ENCODE assay signal across 5 worm cellular contexts in the genomic region with DNA sequence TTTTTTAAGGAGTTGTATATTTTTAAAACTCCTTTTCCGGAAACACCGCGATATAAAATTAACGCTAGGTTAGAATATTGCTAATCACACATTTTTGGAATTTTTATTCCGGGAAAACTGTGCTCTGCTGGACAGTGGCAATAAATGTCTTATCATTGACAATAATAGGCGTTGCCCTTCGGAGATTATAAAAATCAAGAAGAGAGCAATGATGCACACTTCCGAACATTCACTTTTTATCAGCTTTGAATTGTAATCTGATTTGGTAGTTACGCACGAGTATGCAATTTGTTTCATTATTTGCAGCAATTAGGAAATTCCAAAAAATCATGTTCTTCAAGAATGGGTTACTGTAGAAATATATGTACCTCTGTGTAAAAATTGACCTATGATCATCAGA.
TF ChIP-seq lines count a peak whose summit lies in the region.

No protein-coding gene starts in this region.

TF ChIP-seq in whole organism, L1 larva, 84 proteins besides CTCF, POLR2A, EP300 and RAD21:
- TF ChIP-seq elt-2 (tag; optimal IDR thresholded peaks at IDR 0.05; lab: Kevin White, UChicago) (peak; percentile 69), efl-1 (optimal IDR thresholded peaks at IDR 0.05; lab: Kevin White, UChicago) (no peak), efl-1 (GFP tag; optimal IDR thresholded peaks at IDR 0.05 in 1 of 2; lab: Kevin White, UChicago) (peak in 1 of 2 experiments; percentile 21), swsn-7 (tag; optimal IDR thresholded peaks at IDR 0.05; lab: Kevin White, UChicago) (no peak)

TF ChIP-seq in whole organism, L2 larva, 48 proteins besides CTCF, POLR2A, EP300 and RAD21:
- TF ChIP-seq ztf-11 (tag; optimal IDR thresholded peaks at IDR 0.05; lab: Kevin White, UChicago): no peak
- peak; percentile 38 for TF ChIP-seq sma-9 (GFP tag; optimal IDR thresholded peaks at IDR 0.05; lab: Kevin White, UChicago)
- no peak for TF ChIP-seq sma-9 (tag; optimal IDR thresholded peaks at IDR 0.05; lab: Kevin White, UChicago)
- peak; percentile 85 for TF ChIP-seq fos-1 (tag; optimal IDR thresholded peaks at IDR 0.05; lab: Kevin White, UChicago)
- no peak for TF ChIP-seq nhr-10 (tag; optimal IDR thresholded peaks at IDR 0.05; lab: Kevin White, UChicago)
- TF ChIP-seq blmp-1 (tag; optimal IDR thresholded peaks at IDR 0.05; lab: Kevin White, UChicago; ENCODE audit: insufficient read depth): no peak
- TF ChIP-seq F13H6.1 (tag; optimal IDR thresholded peaks at IDR 0.05; lab: Kevin White, UChicago): no peak

TF ChIP-seq in whole organism, L3 larva, 47 proteins besides CTCF, POLR2A, EP300 and RAD21:
- TF ChIP-seq lin-39 (tag; optimal IDR thresholded peaks at IDR 0.05; lab: Kevin White, UChicago) (no peak), elt-2 (tag; optimal IDR thresholded peaks at IDR 0.05; lab: Kevin White, UChicago) (peak; percentile 88), pha-4 (tag; optimal IDR thresholded peaks at IDR 0.05; lab: Kevin White, UChicago) (no peak), fkh-2 (tag; optimal IDR thresholded peaks at IDR 0.05; lab: Kevin White, UChicago) (no peak), nhr-23 (tag; optimal IDR thresholded peaks at IDR 0.05; lab: Kevin White, UChicago) (no peak), nhr-237 (tag; optimal IDR thresholded peaks at IDR 0.05; lab: Kevin White, UChicago) (no peak), ceh-28 (tag; optimal IDR thresholded peaks at IDR 0.05; lab: Kevin White, UChicago) (no peak), unc-39 (tag; optimal IDR thresholded peaks at IDR 0.05; lab: Kevin White, UChicago) (no peak), nhr-11 (tag; optimal IDR thresholded peaks at IDR 0.05; lab: Kevin White, UChicago) (no peak), nhr-25 (tag; optimal IDR thresholded peaks at IDR 0.05; lab: Kevin White, UChicago) (no peak), jun-1 (tag; optimal IDR thresholded peaks at IDR 0.05; lab: Kevin White, UChicago) (peak; percentile 79), pqm-1 (tag; optimal IDR thresholded peaks at IDR 0.05; lab: Kevin White, UChicago) (peak; percentile 65), ztf-4 (tag; optimal IDR thresholded peaks at IDR 0.05; lab: Kevin White, UChicago) (no peak), ztf-11 (tag; optimal IDR thresholded peaks at IDR 0.05; lab: Kevin White, UChicago) (no peak), elt-1 (tag; optimal IDR thresholded peaks at IDR 0.05; lab: Kevin White, UChicago) (no peak), unc-62 (GFP tag; optimal IDR thresholded peaks at IDR 0.05; lab: Kevin White, UChicago) (no peak)

TF ChIP-seq in whole organism, L4 larva, 104 proteins besides CTCF, POLR2A, EP300 and RAD21 (continues in another document):
- TF ChIP-seq snpc-4 (tag; optimal IDR thresholded peaks at IDR 0.05; lab: Kevin White, UChicago) (no peak), dmd-6 (GFP tag; IDR thresholded peaks at IDR 0.05; lab: Robert Waterston, UW) (peak; percentile 62; the same call in 1 of the 2 replicates), ceh-44 (GFP tag; IDR thresholded peaks at IDR 0.05; lab: Robert Waterston, UW) (no peak), mes-2 (tag; optimal IDR thresholded peaks at IDR 0.05; lab: Kevin White, UChicago; ENCODE audit: poor library complexity, severe bottlenecking) (no peak), ceh-20 (GFP tag; IDR thresholded peaks at IDR 0.05; lab: Robert Waterston, UW) (no peak), dmd-8 (GFP tag; IDR thresholded peaks at IDR 0.05; lab: Robert Waterston, UW) (no peak), T20F7.1 (GFP tag; optimal IDR thresholded peaks at IDR 0.05; lab: Kevin White, UChicago) (no peak), mdl-1 (tag; optimal IDR thresholded peaks at IDR 0.05; lab: Kevin White, UChicago) (no peak), hmg-1.1 (GFP tag; IDR thresholded peaks at IDR 0.05; lab: Robert Waterston, UW) (no peak), zip-11 (GFP tag; IDR thresholded peaks at IDR 0.05; lab: Robert Waterston, UW) (no peak), tag-97 (GFP tag; IDR thresholded peaks at IDR 0.05; lab: Robert Waterston, UW) (no peak), daf-16 (GFP tag; optimal IDR thresholded peaks at IDR 0.05; lab: Kevin White, UChicago) (no peak), daf-16 (tag; optimal IDR thresholded peaks at IDR 0.05; lab: Kevin White, UChicago) (peak; percentile 46), vab-7 (GFP tag; IDR thresholded peaks at IDR 0.05; lab: Robert Waterston, UW) (no peak), pqm-1 (tag; optimal IDR thresholded peaks at IDR 0.05; lab: Kevin White, UChicago) (peak; percentile 67), nhr-77 (tag; optimal IDR thresholded peaks at IDR 0.05; lab: Kevin White, UChicago) (peak; percentile 1), nhr-102 (tag; optimal IDR thresholded peaks at IDR 0.05; lab: Kevin White, UChicago) (peak; percentile 1), snpc-1.2 (GFP tag; IDR thresholded peaks at IDR 0.05; lab: Robert Waterston, UW) (no peak), nhr-11 (tag; optimal IDR thresholded peaks at IDR 0.05; lab: Kevin White, UChicago) (no peak), hlh-11 (tag; optimal IDR thresholded peaks at IDR 0.05; lab: Kevin White, UChicago) (peak; percentile 36), ceh-28 (tag; optimal IDR thresholded peaks at IDR 0.05; lab: Kevin White, UChicago) (no peak), nhr-25 (tag; optimal IDR thresholded peaks at IDR 0.05; lab: Kevin White, UChicago; ENCODE audit: borderline replicate concordance, insufficient read depth) (no peak), egl-27 (tag; optimal IDR thresholded peaks at IDR 0.05; lab: Kevin White, UChicago) (no peak), T26A8.4 (GFP tag; IDR thresholded peaks at IDR 0.05; lab: Robert Waterston, UW) (no peak), lin-29 (GFP tag; IDR thresholded peaks at IDR 0.05; lab: Robert Waterston, UW) (no peak), nhr-41 (GFP tag; IDR thresholded peaks at IDR 0.05; lab: Robert Waterston, UW) (no peak), F37D6.2 (tag; optimal IDR thresholded peaks at IDR 0.05; lab: Kevin White, UChicago) (no peak), nhr-237 (tag; optimal IDR thresholded peaks at IDR 0.05; lab: Kevin White, UChicago) (no peak), nhr-28 (tag; optimal IDR thresholded peaks at IDR 0.05; lab: Kevin White, UChicago) (peak; percentile 61), F26F4.8 (GFP tag; conservative IDR thresholded peaks at IDR 0.05; lab: Robert Waterston, UW) (no peak), aha-1 (tag; lab: Kevin White, UChicago) (no peak), Y105C5A.15 (GFP tag; IDR thresholded peaks at IDR 0.05; lab: Robert Waterston, UW) (no peak), R02D3.7 (tag; optimal IDR thresholded peaks at IDR 0.05; lab: Kevin White, UChicago) (no peak), nhr-76 (tag; optimal IDR thresholded peaks at IDR 0.05; lab: Kevin White, UChicago) (no peak)

TF ChIP-seq in whole organism, young adult, 124 proteins besides CTCF, POLR2A, EP300 and RAD21:
- TF ChIP-seq nhr-80 (tag; optimal IDR thresholded peaks at IDR 0.05; lab: Kevin White, UChicago) (peak; percentile 56), D2030.7 (GFP tag; IDR thresholded peaks at IDR 0.05; lab: Robert Waterston, UW) (no peak)
